Fruit fly (Drosophila melanogaster) whole organism, adult: ENCODE measurements around the gene CG32365.

Experiments used
- CG33017 ChIP-seq: fragments of 200-800 bp; sonication (Bioruptor generic); optimal IDR thresholded peaks from 2 replicates; lab custom pipeline; 2018; ENCODE audit warnings: missing biosample characterization, mild to moderate bottlenecking, missing genetic modification characterization, moderate library complexity
- Clk ChIP-seq: fragments of 200-800 bp; sonication (Bioruptor generic); optimal IDR thresholded peaks from 2 replicates; lab custom pipeline; 2017; ENCODE audit warnings: missing biosample characterization, missing genetic modification characterization
- Crg-1 ChIP-seq: fragments of 200-800 bp; sonication (Bioruptor generic); optimal IDR thresholded peaks from 2 replicates; lab custom pipeline; 2016; ENCODE audit warnings: missing biosample characterization, missing genetic modification characterization
- Hr96 ChIP-seq: fragments of 200-800 bp; sonication (Bioruptor generic); optimal IDR thresholded peaks from 2 replicates; lab custom pipeline; 2016; ENCODE audit warnings: missing biosample characterization, missing genetic modification characterization
- Mnt ChIP-seq: fragments of 200-800 bp; sonication (Bioruptor generic); optimal IDR thresholded peaks from 2 replicates; lab custom pipeline; 2016; ENCODE audit warnings: missing biosample characterization, mild to moderate bottlenecking, missing genetic modification characterization
- kay ChIP-seq: fragments of 200-800 bp; sonication (Bioruptor generic); peaks from one replicate; lab custom pipeline; 2016; ENCODE audit warnings: missing biosample characterization, missing genetic modification characterization, borderline replicate concordance
- pad ChIP-seq: fragments of 200-800 bp; sonication (Bioruptor generic); optimal IDR thresholded peaks from 3 replicates; lab custom pipeline; 2017; ENCODE audit warnings: missing biosample characterization, missing genetic modification characterization, mild to moderate bottlenecking, moderate library complexity, missing genetic modification reagents

dm6 chr3L:7863766-7864305 lies 5.0 kb upstream of the CG32365 start:
- peak; percentile 97 for TF ChIP-seq kay (GFP tag; lab: Kevin White, UChicago)
- peak; percentile 92 for TF ChIP-seq CG33017 (tag; lab: Kevin White, UChicago)
- peak; percentile 87 for TF ChIP-seq pad
- TF ChIP-seq Clk (GFP tag; lab: Kevin White, UChicago), result peak; percentile 80
- TF ChIP-seq Hr96, result peak; percentile 56
- TF ChIP-seq Crg-1 (GFP tag; lab: Kevin White, UChicago), result peak; percentile 81
- peak; percentile 56 for TF ChIP-seq Mnt (GFP tag; lab: Kevin White, UChicago)
